Worm (Caenorhabditis elegans) whole organism, young adult: ENCODE results near the gene nduf-11.

Experiments used
- B0035.1 ChIP-seq: sonication (generic microtip); optimal IDR thresholded peaks from 2 replicates; lab custom pipeline; 2016; ENCODE audit warnings: missing genetic modification characterization, mild to moderate bottlenecking, missing compliant biosample characterization, missing genotype, missing genetic modification reagents
- B0261.1 ChIP-seq: sonication (generic microtip); optimal IDR thresholded peaks from 2 replicates; lab custom pipeline; 2016; ENCODE audit warnings: mild to moderate bottlenecking, missing genetic modification characterization, moderate library complexity, missing compliant biosample characterization
- B0336.3 ChIP-seq: fragments of 200-800 bp; sonication (Bioruptor generic); IDR thresholded peaks from 2 replicates; pipeline ENCODE4 v1.3.6; 2022; ENCODE audit warnings: missing genetic modification characterization, missing compliant biosample characterization
- F23B12.7 ChIP-seq: sonication (generic microtip); optimal IDR thresholded peaks from 2 replicates; lab custom pipeline; 2017; ENCODE audit warnings: missing genetic modification characterization, mild to moderate bottlenecking, missing compliant biosample characterization, antibody characterized with exemption, moderate library complexity; ENCODE audit not compliant: insufficient read depth
- F33H1.4 ChIP-seq: fragments of 200-800 bp; sonication (Bioruptor generic); IDR thresholded peaks from 2 replicates; pipeline ENCODE4 v1.3.6; 2022; ENCODE audit warnings: missing genetic modification reagents, missing genetic modification characterization, missing compliant biosample characterization
- F37B4.10 ChIP-seq: fragments of 200-800 bp; sonication (Bioruptor generic); IDR thresholded peaks from 2 replicates; pipeline ENCODE4 v1.3.6; 2022; ENCODE audit warnings: missing genetic modification characterization, missing compliant biosample characterization
- F49E8.2 ChIP-seq: sonication (generic microtip); optimal IDR thresholded peaks from 3 replicates; lab custom pipeline; 2017; ENCODE audit warnings: missing genetic modification characterization, mild to moderate bottlenecking, missing compliant biosample characterization, antibody characterized with exemption, moderate library complexity; ENCODE audit not compliant: insufficient read depth
- F57C9.4 ChIP-seq: sonication (generic microtip); optimal IDR thresholded peaks from 2 replicates; lab custom pipeline; 2017; ENCODE audit warnings: mild to moderate bottlenecking, missing genetic modification characterization, missing compliant biosample characterization
- K12H6.12 ChIP-seq: fragments of 200-800 bp; sonication (Bioruptor generic); optimal IDR thresholded peaks from 2 replicates; lab custom pipeline; 2018; ENCODE audit warnings: mild to moderate bottlenecking, missing genetic modification characterization, missing compliant biosample characterization
- Y56A3A.18 ChIP-seq: fragments of 200-800 bp; sonication (Bioruptor generic); IDR thresholded peaks from 2 replicates; pipeline ENCODE4 v1.3.6; 2022; ENCODE audit warnings: missing genetic modification reagents, missing genetic modification characterization, missing compliant biosample characterization
- akir-1 ChIP-seq: fragments of 200-800 bp; sonication (Bioruptor generic); optimal IDR thresholded peaks from 2 replicates; lab custom pipeline; 2018; ENCODE audit warnings: mild to moderate bottlenecking, missing genetic modification characterization, moderate library complexity, missing compliant biosample characterization
- ama-1 ChIP-seq, 3 experiments: fragments of 150-350 bp in 1 of 3; sonication (generic microtip) in 2 of 3; optimal IDR thresholded peaks; 2 replicates each; lab custom pipeline; 2014 to 2018; ENCODE audit warnings: missing biosample characterization in 2 of 3, missing genetic modification characterization in 2 of 3, missing genetic modification reagents in 2 of 3
- aptf-2 ChIP-seq: fragments of 200-800 bp; sonication (Bioruptor generic); conservative IDR thresholded peaks from 2 replicates; pipeline ENCODE4 v1.3.6; 2022; ENCODE audit warnings: missing genetic modification reagents, missing genetic modification characterization, missing compliant biosample characterization
- atf-7 ChIP-seq: sonication (generic microtip); optimal IDR thresholded peaks from 2 replicates; lab custom pipeline; 2017; ENCODE audit warnings: mild to moderate bottlenecking, missing genetic modification characterization, missing compliant biosample characterization
- attf-5 ChIP-seq: fragments of 200-800 bp; sonication (Bioruptor generic); optimal IDR thresholded peaks from 2 replicates; lab custom pipeline; 2018; ENCODE audit warnings: mild to moderate bottlenecking, missing genetic modification characterization, missing compliant biosample characterization
- ccch-3 ChIP-seq: fragments of 200-800 bp; sonication (Bioruptor generic); optimal IDR thresholded peaks from 2 replicates; lab custom pipeline; 2018; ENCODE audit warnings: mild to moderate bottlenecking, missing genetic modification characterization, missing compliant biosample characterization
- ceh-58 ChIP-seq: fragments of 200-800 bp; sonication (Bioruptor generic); IDR thresholded peaks from 2 replicates; pipeline ENCODE4 v1.3.6; 2022; ENCODE audit warnings: missing genetic modification characterization, missing compliant biosample characterization
- ceh-79 ChIP-seq: sonication (generic microtip); optimal IDR thresholded peaks from 2 replicates; lab custom pipeline; 2017; ENCODE audit warnings: mild to moderate bottlenecking, missing genetic modification characterization, missing compliant biosample characterization
- ceh-91 ChIP-seq: fragments of 200-800 bp; sonication (Bioruptor generic); IDR thresholded peaks from 2 replicates; pipeline ENCODE4 v1.3.6; 2022; ENCODE audit warnings: missing genetic modification reagents, missing genetic modification characterization, missing compliant biosample characterization
- dox-1 ChIP-seq: fragments of 200-800 bp; sonication (Bioruptor generic); IDR thresholded peaks from 2 replicates; pipeline ENCODE4 v1.3.6; 2022; ENCODE audit warnings: missing genetic modification reagents, missing genetic modification characterization, missing compliant biosample characterization
- dpff-1 ChIP-seq: sonication (generic microtip); optimal IDR thresholded peaks from 2 replicates; lab custom pipeline; 2017; ENCODE audit warnings: mild to moderate bottlenecking, missing genetic modification characterization, missing compliant biosample characterization
- ekl-4 ChIP-seq: fragments of 200-800 bp; sonication (Bioruptor generic); IDR thresholded peaks from 2 replicates; pipeline ENCODE4 v1.3.6; 2022; ENCODE audit warnings: missing genetic modification reagents, missing genetic modification characterization, missing compliant biosample characterization
- him-1 ChIP-seq: sonication (generic microtip); optimal IDR thresholded peaks from 2 replicates; lab custom pipeline; 2016; ENCODE audit warnings: missing genotype, missing genetic modification reagents, missing genetic modification characterization, missing compliant biosample characterization
- hlh-12 ChIP-seq: sonication (generic microtip); optimal IDR thresholded peaks from 2 replicates; lab custom pipeline; 2016; ENCODE audit warnings: missing genetic modification characterization, missing compliant biosample characterization
- lin-35 ChIP-seq, 3 experiments: fragments of 150-350 bp in 2 of 3; sonication (generic microtip) in 1 of 3; optimal IDR thresholded peaks; 2 replicates each; lab custom pipeline; 2014 to 2018; ENCODE audit warnings: missing biosample characterization in 3 of 3, missing genetic modification characterization in 3 of 3, missing genetic modification reagents in 3 of 3
- lsl-1 ChIP-seq: fragments of 200-800 bp; sonication (Bioruptor generic); optimal IDR thresholded peaks from 2 replicates; lab custom pipeline; 2018; ENCODE audit warnings: mild to moderate bottlenecking, missing genetic modification characterization, moderate library complexity, missing compliant biosample characterization
- madf-10 ChIP-seq: sonication (generic microtip); optimal IDR thresholded peaks from 2 replicates; lab custom pipeline; 2016; ENCODE audit warnings: mild to moderate bottlenecking, missing genetic modification characterization, missing compliant biosample characterization
- mcd-1 ChIP-seq: fragments of 200-800 bp; sonication (Bioruptor generic); IDR thresholded peaks from 2 replicates; pipeline ENCODE4 v1.3.6; 2022; ENCODE audit warnings: missing genetic modification reagents, missing genetic modification characterization, missing compliant biosample characterization
- mxl-1 ChIP-seq: sonication (generic microtip); optimal IDR thresholded peaks from 2 replicates; lab custom pipeline; 2016; ENCODE audit warnings: missing genetic modification characterization, missing compliant biosample characterization
- nfya-2 ChIP-seq: fragments of 200-800 bp; sonication (Bioruptor generic); IDR thresholded peaks from 2 replicates; pipeline ENCODE4 v1.3.6; 2022; ENCODE audit warnings: missing genetic modification reagents, missing genetic modification characterization, missing compliant biosample characterization
- nhr-179 ChIP-seq: sonication (generic microtip); optimal IDR thresholded peaks from 2 replicates; lab custom pipeline; 2016; ENCODE audit warnings: mild to moderate bottlenecking, missing genetic modification characterization, missing compliant biosample characterization
- nhr-27 ChIP-seq: fragments of 200-800 bp; sonication (Bioruptor generic); optimal IDR thresholded peaks from 2 replicates; lab custom pipeline; 2018; ENCODE audit warnings: mild to moderate bottlenecking, missing genetic modification characterization, moderate library complexity, missing compliant biosample characterization
- pha-4 ChIP-seq: fragments of 150-350 bp; sonication (generic microtip); optimal IDR thresholded peaks from 2 replicates; lab custom pipeline; 2014; ENCODE audit warnings: missing biosample characterization, missing genetic modification reagents, missing genetic modification characterization
- rcor-1 ChIP-seq: fragments of 200-800 bp; sonication (Bioruptor generic); IDR thresholded peaks from 2 replicates; pipeline ENCODE4 v1.3.6; 2022; ENCODE audit warnings: missing genetic modification reagents, missing genetic modification characterization, missing compliant biosample characterization
- rec-8 ChIP-seq, 2 experiments: sonication (generic microtip); optimal IDR thresholded peaks; 2 replicates each; lab custom pipeline; 2016; ENCODE audit warnings: mild to moderate bottlenecking in 2 of 2, missing genetic modification characterization in 2 of 2, missing genetic modification reagents in 2 of 2, missing genotype in 2 of 2, missing biosample characterization in 1 of 2, missing compliant biosample characterization in 1 of 2, moderate library complexity in 1 of 2
- repo-1 ChIP-seq: sonication (generic microtip); optimal IDR thresholded peaks from 2 replicates; lab custom pipeline; 2017; ENCODE audit warnings: mild to moderate bottlenecking, missing genetic modification characterization, missing compliant biosample characterization
- rpc-1 ChIP-seq, 2 experiments: fragments of 150-350 bp in 1 of 2; sonication (generic microtip) in 1 of 2; optimal IDR thresholded peaks; 2 replicates each; lab custom pipeline; 2014 to 2018; ENCODE audit warnings: missing biosample characterization in 1 of 2, missing genetic modification characterization in 1 of 2, missing genetic modification reagents in 1 of 2, missing genotype in 1 of 2
- sea-2 ChIP-seq: fragments of 200-800 bp; sonication (Bioruptor generic); IDR thresholded peaks from 2 replicates; pipeline ENCODE4 v1.3.6; 2022; ENCODE audit warnings: missing genetic modification characterization, missing compliant biosample characterization
- snpc-1.1 ChIP-seq: sonication (generic microtip); optimal IDR thresholded peaks from 2 replicates; lab custom pipeline; 2017; ENCODE audit warnings: missing genetic modification characterization, mild to moderate bottlenecking, missing compliant biosample characterization, antibody characterized with exemption, moderate library complexity, missing genotype, missing genetic modification reagents; ENCODE audit not compliant: insufficient read depth
- snpc-4 ChIP-seq, 5 experiments: fragments of 150-350 bp in 1 of 5; sonication (generic microtip) in 4 of 5; optimal IDR thresholded peaks; 2 replicates each; lab custom pipeline; 2014 to 2018; ENCODE audit warnings: missing genetic modification characterization in 5 of 5, missing biosample characterization in 3 of 5, antibody characterized with exemption in 2 of 5, mild to moderate bottlenecking in 2 of 5, missing compliant biosample characterization in 2 of 5, missing genotype in 2 of 5, moderate library complexity in 2 of 5, missing genetic modification reagents in 1 of 5
- somi-1 ChIP-seq: fragments of 200-800 bp; sonication (Bioruptor generic); optimal IDR thresholded peaks from 2 replicates; lab custom pipeline; 2018; ENCODE audit warnings: mild to moderate bottlenecking, missing genetic modification characterization, missing compliant biosample characterization
- xnd-1 ChIP-seq: sonication (generic microtip); optimal IDR thresholded peaks from 2 replicates; lab custom pipeline; 2016; ENCODE audit warnings: missing genotype, missing genetic modification reagents, missing genetic modification characterization, missing compliant biosample characterization
- ztf-18 ChIP-seq: sonication (generic microtip); optimal IDR thresholded peaks from 2 replicates; lab custom pipeline; 2016; ENCODE audit warnings: missing genotype, mild to moderate bottlenecking, missing genetic modification characterization, missing compliant biosample characterization
- ztf-25 ChIP-seq: fragments of 200-800 bp; sonication (Bioruptor generic); IDR thresholded peaks from 2 replicates; pipeline ENCODE4 v1.3.6; 2022; ENCODE audit warnings: missing genetic modification reagents, missing genetic modification characterization, missing compliant biosample characterization
- ztf-28 ChIP-seq: fragments of 200-800 bp; sonication (Bioruptor generic); IDR thresholded peaks from 2 replicates; pipeline ENCODE4 v1.3.6; 2022; ENCODE audit warnings: missing genetic modification reagents, missing genetic modification characterization, missing compliant biosample characterization
- ztf-3 ChIP-seq: fragments of 200-800 bp; sonication (Bioruptor generic); optimal IDR thresholded peaks from 2 replicates; lab custom pipeline; 2018; ENCODE audit warnings: mild to moderate bottlenecking, missing genetic modification characterization, missing compliant biosample characterization
- ztf-6 ChIP-seq: fragments of 200-800 bp; sonication (Bioruptor generic); IDR thresholded peaks from 2 replicates; pipeline ENCODE4 v1.3.6; 2022; ENCODE audit warnings: missing genetic modification reagents, missing genetic modification characterization, missing compliant biosample characterization

Gene nduf-11

ce11 chrII:11345570-11346029 is at the start of gene nduf-11:
nduf-11 (minus strand) TSS chrII:11345620.
- peak; percentile 90 for TF ChIP-seq mcd-1
- no peak for TF ChIP-seq ceh-58 (GFP tag; lab: Robert Waterston, UW)
- no peak for TF ChIP-seq rec-8 (tag; optimal IDR thresholded peaks at IDR 0.05; lab: Kevin White, UChicago)
- TF ChIP-seq atf-7 (tag; lab: Kevin White, UChicago): no peak
- TF ChIP-seq F33H1.4 (GFP tag; lab: Robert Waterston, UW): peak; percentile 71
- no peak for TF ChIP-seq ztf-6
- TF ChIP-seq rpc-1 (optimal IDR thresholded peaks at IDR 0.05; lab: Kevin White, UChicago): no peak
- TF ChIP-seq rpc-1 (tag; optimal IDR thresholded peaks at IDR 0.05; lab: Kevin White, UChicago): no peak
- no peak for TF ChIP-seq ztf-28 (GFP tag; lab: Robert Waterston, UW)
- peak; percentile 81 for TF ChIP-seq attf-5
- peak; percentile 5 for TF ChIP-seq K12H6.12
- no peak for TF ChIP-seq nfya-2 (GFP tag; lab: Robert Waterston, UW)
- TF ChIP-seq ztf-25: no peak
- peak; percentile 24 for TF ChIP-seq B0035.1 (tag; lab: Kevin White, UChicago)
- TF ChIP-seq ama-1 (optimal IDR thresholded peaks at IDR 0.05; lab: Kevin White, UChicago): peak; percentile 81
- TF ChIP-seq ama-1 (GFP tag; optimal IDR thresholded peaks at IDR 0.05; lab: Kevin White, UChicago): peak in 1 of 2 experiments; percentile 19
- no peak for TF ChIP-seq somi-1
- TF ChIP-seq dpff-1: no peak
- TF ChIP-seq F57C9.4 (tag; lab: Kevin White, UChicago): no peak
- TF ChIP-seq madf-10: peak; percentile 30
- peak; percentile 51 for TF ChIP-seq rcor-1 (GFP tag; lab: Robert Waterston, UW)
- TF ChIP-seq F37B4.10 (GFP tag; lab: Robert Waterston, UW): no peak
- TF ChIP-seq Y56A3A.18 (GFP tag; lab: Robert Waterston, UW): 0 out of 2 replicates have a peak, but pooled peaks have one; percentile 57
- TF ChIP-seq mxl-1: no peak
- peak; percentile 85 for TF ChIP-seq B0336.3 (GFP tag; lab: Robert Waterston, UW)
- no peak for TF ChIP-seq akir-1 (GFP tag; lab: Kevin White, UChicago)
- TF ChIP-seq snpc-1.1: no peak
- TF ChIP-seq repo-1: peak; percentile 60
- TF ChIP-seq ceh-91 (GFP tag; lab: Robert Waterston, UW): peak; percentile 52; the same call in 1 of the 2 replicates
- TF ChIP-seq him-1 (tag; lab: Kevin White, UChicago): no peak
- TF ChIP-seq nhr-179 (tag; lab: Kevin White, UChicago): no peak
- TF ChIP-seq nhr-27 (tag; lab: Kevin White, UChicago): no peak
- TF ChIP-seq B0261.1 (tag; lab: Kevin White, UChicago): no peak
- TF ChIP-seq xnd-1: peak; percentile 69
- TF ChIP-seq lin-35 (GFP tag; optimal IDR thresholded peaks at IDR 0.05; lab: Kevin White, UChicago): peak in 2 of 3 experiments; percentile 82 to 91
- no peak for TF ChIP-seq ceh-79 (tag; lab: Kevin White, UChicago)
- TF ChIP-seq ztf-3 (GFP tag; lab: Kevin White, UChicago): no peak
- TF ChIP-seq ztf-18 (tag; lab: Kevin White, UChicago): peak; percentile 98
- TF ChIP-seq pha-4: no peak
- peak; percentile 74 for TF ChIP-seq F23B12.7 (tag; lab: Kevin White, UChicago)
- TF ChIP-seq ccch-3 (GFP tag; lab: Kevin White, UChicago): no peak
- TF ChIP-seq dox-1 (GFP tag; lab: Robert Waterston, UW): peak; percentile 61
- no peak for TF ChIP-seq F49E8.2 (tag; lab: Kevin White, UChicago)
- TF ChIP-seq lsl-1: peak; percentile 72
- no peak for TF ChIP-seq ekl-4
- TF ChIP-seq aptf-2 (GFP tag; lab: Robert Waterston, UW): no peak
- no peak for TF ChIP-seq snpc-4 (GFP tag; optimal IDR thresholded peaks at IDR 0.05; lab: Kevin White, UChicago)
- TF ChIP-seq snpc-4 (tag; optimal IDR thresholded peaks at IDR 0.05; lab: Kevin White, UChicago): peak; percentile 32 to 70 (median 51)
- TF ChIP-seq hlh-12 (tag; lab: Kevin White, UChicago): no peak
- no peak for TF ChIP-seq sea-2 (GFP tag; lab: Robert Waterston, UW)
